Fruit fly (Drosophila melanogaster) whole organism, pupa: ENCODE data around the gene Or67a.
A peak's percentile ranks its signal among the peaks of the same experiment; 100 is the strongest.

Experiments
- CG10348 ChIP-seq: fragments of 200-800 bp; sonication (Bioruptor generic); IDR thresholded peaks from 2 replicates; pipeline ENCODE4 v1.3.6; 2022; ENCODE audit warnings: missing biosample characterization, missing genetic modification characterization
- CG12605 ChIP-seq: fragments of 200-800 bp; sonication (Bioruptor generic); IDR thresholded peaks from 2 replicates; pipeline ENCODE4 v1.3.6; 2022; ENCODE audit warnings: missing biosample characterization, missing genetic modification characterization
- CG13204 ChIP-seq: fragments of 200-800 bp; sonication (Bioruptor generic); optimal IDR thresholded peaks from 2 replicates; lab custom pipeline; 2018; ENCODE audit warnings: missing biosample characterization, mild to moderate bottlenecking, missing genetic modification characterization, moderate library complexity
- CG14655 ChIP-seq: fragments of 200-800 bp; sonication (Bioruptor generic); optimal IDR thresholded peaks from 3 replicates; lab custom pipeline; 2017; ENCODE audit warnings: mild to moderate bottlenecking, missing biosample characterization, missing genetic modification reagents, missing genetic modification characterization
- CG15710 ChIP-seq: fragments of 200-800 bp; sonication (Bioruptor generic); optimal IDR thresholded peaks from 2 replicates; lab custom pipeline; 2018; ENCODE audit warnings: missing biosample characterization, mild to moderate bottlenecking, missing genetic modification characterization, moderate library complexity
- CG17806 ChIP-seq: fragments of 200-800 bp; sonication (Bioruptor generic); optimal IDR thresholded peaks from 2 replicates; lab custom pipeline; 2018; ENCODE audit warnings: missing biosample characterization, mild to moderate bottlenecking, missing genetic modification characterization, moderate library complexity
- CG32121 ChIP-seq: fragments of 200-800 bp; sonication (Bioruptor generic); IDR thresholded peaks from 2 replicates; pipeline ENCODE4 v1.3.6; 2022; ENCODE audit warnings: missing biosample characterization, missing genetic modification characterization
- CG34367 ChIP-seq: fragments of 200-800 bp; sonication (Bioruptor generic); optimal IDR thresholded peaks from 2 replicates; lab custom pipeline; 2018; ENCODE audit warnings: missing biosample characterization, mild to moderate bottlenecking, missing genetic modification characterization
- CG4496 ChIP-seq: fragments of 200-800 bp; sonication (Bioruptor generic); IDR thresholded peaks from 3 replicates; pipeline ENCODE4 v1.3.6; 2022; ENCODE audit warnings: missing biosample characterization, missing genetic modification characterization
- CG8159 ChIP-seq: fragments of 200-800 bp; sonication (Bioruptor generic); optimal IDR thresholded peaks from 3 replicates; lab custom pipeline; 2018; ENCODE audit warnings: missing biosample characterization, mild to moderate bottlenecking, missing genetic modification characterization, moderate library complexity
- CG8301 ChIP-seq: fragments of 200-800 bp; sonication (Bioruptor generic); optimal IDR thresholded peaks from 2 replicates; lab custom pipeline; 2018; ENCODE audit warnings: missing biosample characterization, mild to moderate bottlenecking, missing genetic modification characterization
- CG9948 ChIP-seq: fragments of 200-800 bp; sonication (Bioruptor generic); optimal IDR thresholded peaks from 2 replicates; lab custom pipeline; 2018; ENCODE audit warnings: missing biosample characterization, mild to moderate bottlenecking, missing genetic modification characterization, moderate library complexity
- D1 ChIP-seq: fragments of 200-800 bp; sonication (Bioruptor generic); optimal IDR thresholded peaks from 2 replicates; lab custom pipeline; 2018; ENCODE audit warnings: missing biosample characterization, mild to moderate bottlenecking, missing genetic modification characterization, moderate library complexity
- EcR ChIP-seq: fragments of 200-800 bp; sonication (Bioruptor generic); optimal IDR thresholded peaks from 3 replicates; lab custom pipeline; 2019; ENCODE audit warnings: missing biosample characterization, missing genetic modification characterization, mild to moderate bottlenecking, moderate library complexity, missing genetic modification reagents
- Ets98B ChIP-seq: fragments of 200-800 bp; sonication (Bioruptor generic); IDR thresholded peaks from 2 replicates; pipeline ENCODE4 v1.3.6; 2022; ENCODE audit warnings: missing biosample characterization, missing genetic modification characterization
- Pif1A ChIP-seq: fragments of 200-800 bp; sonication (Bioruptor generic); optimal IDR thresholded peaks from 3 replicates; lab custom pipeline; 2016; ENCODE audit warnings: missing biosample characterization, missing genetic modification characterization
- Pif1B ChIP-seq: fragments of 200-800 bp; sonication (Bioruptor generic); optimal IDR thresholded peaks from 3 replicates; lab custom pipeline; 2016; ENCODE audit warnings: missing biosample characterization, missing genetic modification characterization
- Snoo ChIP-seq: fragments of 200-800 bp; sonication (Bioruptor generic); optimal IDR thresholded peaks from 3 replicates; lab custom pipeline; 2017; ENCODE audit warnings: missing biosample characterization, mild to moderate bottlenecking, missing genetic modification characterization, inconsistent platforms
- fd96Ca ChIP-seq: fragments of 200-800 bp; sonication (Bioruptor generic); IDR thresholded peaks from 3 replicates; pipeline ENCODE4 v1.3.6; 2022; ENCODE audit warnings: missing biosample characterization, missing genetic modification characterization
- gl ChIP-seq: fragments of 200-800 bp; sonication (Bioruptor generic); optimal IDR thresholded peaks from 2 replicates; lab custom pipeline; 2018; ENCODE audit warnings: missing biosample characterization, mild to moderate bottlenecking, missing genetic modification characterization
- rn ChIP-seq: fragments of 200-800 bp; sonication (Bioruptor generic); IDR thresholded peaks from 2 replicates; pipeline ENCODE4 v1.3.6; 2022; ENCODE audit warnings: missing biosample characterization, missing genetic modification characterization

Or67a gene

DNA sequence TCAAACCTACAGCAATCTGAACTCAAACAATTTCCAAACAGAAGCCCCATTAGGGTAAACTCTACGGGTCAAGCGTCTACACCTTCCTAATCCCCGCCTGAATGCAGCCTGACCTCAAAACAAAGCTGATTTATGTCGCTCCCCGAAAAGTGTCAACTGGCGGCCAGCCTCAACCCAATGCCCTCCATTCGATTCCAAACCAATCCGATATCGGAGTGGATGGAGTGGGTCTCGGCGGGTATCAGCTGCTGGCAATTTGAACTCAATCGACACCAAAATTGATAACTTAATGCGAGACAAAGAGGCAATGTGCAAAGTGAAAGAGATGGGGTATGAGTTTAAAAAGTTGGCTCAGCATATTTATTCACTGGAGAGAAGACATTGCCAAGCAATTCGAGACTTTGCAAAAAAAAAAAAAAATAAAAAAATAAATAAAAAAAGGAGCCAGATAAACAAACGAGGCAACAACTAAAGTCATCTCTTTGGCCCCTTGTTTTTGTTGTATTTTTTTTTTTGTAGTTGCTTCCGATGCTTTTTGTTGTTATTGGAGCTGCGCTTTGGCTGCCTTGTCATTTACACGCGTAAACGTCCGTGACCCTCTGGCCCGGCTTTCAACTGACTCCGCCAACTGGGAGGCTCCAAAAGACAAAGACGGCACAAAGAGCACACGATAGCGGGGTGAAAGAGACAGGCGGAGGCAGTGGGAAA lies 22.2 kb downstream of the Or67a start:
- no peak for TF ChIP-seq D1 (tag; lab: Kevin White, UChicago)
- peak; percentile 72 for TF ChIP-seq Pif1A (GFP tag; lab: Kevin White, UChicago)
- no peak; the same call in 1 of the 2 replicates for TF ChIP-seq Ets98B (GFP tag; lab: Robert Waterston, UW)
- TF ChIP-seq Pif1B (GFP tag; lab: Kevin White, UChicago), result peak; percentile 77
- TF ChIP-seq Snoo (tag; lab: Kevin White, UChicago), result peak; percentile 52
- no peak for TF ChIP-seq rn (GFP tag; lab: Robert Waterston, UW)
- TF ChIP-seq fd96Ca (GFP tag; lab: Robert Waterston, UW), result no peak
- peak; percentile 71 for TF ChIP-seq CG13204
- TF ChIP-seq CG4496 (GFP tag; lab: Robert Waterston, UW), result peak; percentile 57; the same call in 2 of the 3 replicates
- no peak for TF ChIP-seq CG32121
- TF ChIP-seq CG12605 (GFP tag; lab: Robert Waterston, UW), result peak; percentile 43; the same call in 1 of the 2 replicates
- TF ChIP-seq gl (tag; lab: Kevin White, UChicago), result peak; percentile 57
- TF ChIP-seq CG17806 (tag; lab: Kevin White, UChicago), result peak; percentile 49
- peak; percentile 49 for TF ChIP-seq CG15710 (tag; lab: Kevin White, UChicago)
- peak; percentile 36 for TF ChIP-seq CG9948 (tag; lab: Kevin White, UChicago)
- TF ChIP-seq CG34367 (tag; lab: Kevin White, UChicago), result peak; percentile 47
- TF ChIP-seq EcR (GFP tag; lab: Kevin White, UChicago), result peak; percentile 93
- TF ChIP-seq CG8301 (tag; lab: Kevin White, UChicago), result no peak
- TF ChIP-seq CG8159 (tag; lab: Kevin White, UChicago), result peak; percentile 60

DNA sequence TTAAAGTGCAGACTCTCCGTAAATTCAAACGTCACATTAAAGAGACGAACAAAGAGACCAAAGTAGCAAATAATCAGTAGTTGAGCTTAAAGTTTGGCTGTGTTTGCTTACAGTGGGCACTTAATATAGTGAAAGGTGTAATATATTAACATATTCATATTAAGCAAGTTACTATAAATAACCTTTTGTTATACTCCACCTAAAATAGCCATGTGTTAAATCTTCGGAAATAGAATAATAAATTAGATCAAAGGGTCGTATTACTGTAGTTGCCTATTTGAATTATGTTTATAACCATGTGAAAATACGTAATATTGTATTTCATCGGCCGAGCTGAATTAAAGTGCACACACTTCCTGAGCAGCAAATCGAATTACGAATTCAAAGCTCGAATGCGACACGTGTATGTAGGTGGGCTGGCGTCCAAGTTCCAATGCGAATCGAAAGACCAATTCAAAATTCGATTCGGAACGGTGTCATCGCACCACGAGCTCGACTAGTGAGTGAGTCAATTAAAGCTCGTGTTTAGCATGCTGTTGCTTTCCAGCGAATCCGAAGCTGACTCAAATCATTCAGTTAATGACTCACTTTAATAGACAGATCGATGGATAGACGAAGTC lies 23.4 kb downstream of the Or67a start:
- TF ChIP-seq CG4496 (GFP tag; lab: Robert Waterston, UW), result peak; percentile 14; the same call in 1 of the 3 replicates
- TF ChIP-seq CG32121, result no peak

DNA sequence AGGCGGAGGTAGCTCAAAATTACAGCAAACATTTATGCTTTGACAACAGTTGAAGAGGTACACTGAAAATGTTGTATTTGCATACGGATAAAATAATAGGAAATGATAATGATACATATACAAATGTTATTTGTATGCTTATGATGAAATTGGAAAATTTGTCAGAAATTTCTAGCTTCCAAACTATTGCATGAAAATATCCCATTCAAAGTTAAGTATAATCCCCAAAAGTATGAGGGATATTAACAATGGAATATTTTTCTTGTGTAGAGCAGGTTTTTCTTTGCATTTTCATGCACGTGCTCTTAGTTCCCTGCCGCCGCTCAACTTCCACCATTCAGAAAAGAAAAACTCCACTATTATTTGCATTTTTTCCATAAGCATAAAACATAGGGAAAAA lies 26.1 kb downstream of the Or67a start:
- TF ChIP-seq EcR (GFP tag; lab: Kevin White, UChicago) (no peak), CG34367 (tag; lab: Kevin White, UChicago) (no peak), gl (tag; lab: Kevin White, UChicago) (no peak), rn (GFP tag; lab: Robert Waterston, UW) (no peak)

DNA sequence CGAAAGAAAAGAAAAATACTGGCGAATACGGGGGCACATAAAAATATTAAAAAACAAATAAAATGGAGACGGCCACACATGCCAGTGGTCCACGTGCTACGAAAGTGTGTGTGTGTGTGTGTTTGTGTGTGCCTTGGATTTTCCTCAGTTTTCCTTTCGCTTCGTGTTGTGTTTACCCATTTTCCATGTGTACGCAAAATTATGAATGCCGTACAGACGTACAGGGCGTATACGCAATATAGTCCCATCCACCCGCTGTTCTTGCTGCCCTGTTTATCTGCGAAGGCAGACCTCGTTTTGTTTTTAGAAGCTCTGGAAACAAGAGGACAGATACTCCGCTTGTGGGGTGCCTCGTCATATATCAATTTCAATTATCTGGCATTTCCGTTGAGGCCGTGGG lies 27.8 kb downstream of the Or67a start:
- TF ChIP-seq EcR (GFP tag; lab: Kevin White, UChicago), result no peak

DNA sequence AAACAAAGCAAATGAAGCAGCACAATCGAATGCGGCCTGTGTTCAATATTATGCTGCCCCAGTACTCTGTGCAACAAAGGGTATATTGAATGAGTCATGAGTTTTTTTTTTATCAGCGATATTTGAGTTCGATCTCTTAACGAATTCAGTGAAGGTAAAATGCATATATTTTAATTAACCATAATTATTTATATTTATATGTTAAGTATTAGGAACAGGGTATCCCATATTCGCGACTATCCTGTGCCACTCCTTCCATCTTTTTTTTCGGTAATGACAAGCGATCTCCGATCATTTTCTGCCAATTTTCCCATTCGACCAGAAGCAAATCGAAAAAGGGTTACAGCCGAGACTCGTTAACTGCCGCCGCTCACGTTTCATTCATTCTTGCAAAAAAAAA lies 30.2 kb downstream of the Or67a start:
- TF ChIP-seq gl (tag; lab: Kevin White, UChicago) (no peak), CG13204 (no peak), CG17806 (tag; lab: Kevin White, UChicago) (no peak), Pif1A (GFP tag; lab: Kevin White, UChicago) (no peak), CG10348 (no peak), CG12605 (GFP tag; lab: Robert Waterston, UW) (no peak), Ets98B (GFP tag; lab: Robert Waterston, UW) (no peak), D1 (tag; lab: Kevin White, UChicago) (no peak), rn (GFP tag; lab: Robert Waterston, UW) (no peak), CG4496 (GFP tag; lab: Robert Waterston, UW) (0 out of 3 replicates have a peak, but pooled peaks have one; percentile 32), CG8301 (tag; lab: Kevin White, UChicago) (no peak), CG8159 (tag; lab: Kevin White, UChicago) (no peak), EcR (GFP tag; lab: Kevin White, UChicago) (no peak), CG15710 (tag; lab: Kevin White, UChicago) (no peak), fd96Ca (GFP tag; lab: Robert Waterston, UW) (0 out of 3 replicates have a peak, but pooled peaks have one; percentile 5), CG32121 (peak; percentile 55; the same call in 1 of the 2 replicates), Snoo (tag; lab: Kevin White, UChicago) (no peak)

DNA sequence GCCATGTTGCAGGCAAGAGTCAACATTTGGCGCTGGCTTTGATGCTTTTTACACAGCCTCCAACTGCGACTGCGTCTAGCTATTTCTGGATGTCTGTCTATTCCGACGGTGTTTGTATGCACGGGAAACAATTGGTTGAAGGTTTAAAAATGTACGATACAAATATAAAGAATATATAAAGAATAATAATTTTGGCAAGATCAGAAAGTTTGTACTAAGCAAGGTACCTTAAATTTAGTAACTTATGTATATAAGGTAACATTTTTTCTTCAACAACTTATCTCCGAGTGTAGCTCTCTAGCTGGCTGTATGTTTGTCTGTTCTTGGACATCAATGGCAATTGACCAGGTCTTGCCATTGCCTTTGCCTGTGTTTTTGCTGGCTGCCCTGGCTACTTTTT lies 38.0 kb downstream of the Or67a start:
- peak; percentile 87 for TF ChIP-seq CG4496 (GFP tag; lab: Robert Waterston, UW)
- no peak for TF ChIP-seq EcR (GFP tag; lab: Kevin White, UChicago)
- TF ChIP-seq CG12605 (GFP tag; lab: Robert Waterston, UW), result 0 out of 2 replicates have a peak, but pooled peaks have one; percentile 25
- TF ChIP-seq CG14655 (GFP tag; lab: Kevin White, UChicago), result peak; percentile 89
- TF ChIP-seq gl (tag; lab: Kevin White, UChicago), result no peak
- TF ChIP-seq Ets98B (GFP tag; lab: Robert Waterston, UW), result peak; percentile 88
- TF ChIP-seq Snoo (tag; lab: Kevin White, UChicago), result no peak
- TF ChIP-seq CG15710 (tag; lab: Kevin White, UChicago), result peak; percentile 29
- TF ChIP-seq CG13204, result no peak
- TF ChIP-seq CG34367 (tag; lab: Kevin White, UChicago), result no peak
- TF ChIP-seq CG8301 (tag; lab: Kevin White, UChicago), result peak; percentile 89
- TF ChIP-seq CG17806 (tag; lab: Kevin White, UChicago), result peak; percentile 51
- TF ChIP-seq Pif1A (GFP tag; lab: Kevin White, UChicago), result peak; percentile 56
- TF ChIP-seq fd96Ca (GFP tag; lab: Robert Waterston, UW), result peak; percentile 71; the same call in 2 of the 3 replicates
- TF ChIP-seq CG32121, result peak; percentile 88
- TF ChIP-seq rn (GFP tag; lab: Robert Waterston, UW), result peak; percentile 43
- peak; percentile 70 for TF ChIP-seq CG9948 (tag; lab: Kevin White, UChicago)
- peak; percentile 31 for TF ChIP-seq CG8159 (tag; lab: Kevin White, UChicago)
- peak; percentile 20; the same call in 1 of the 2 replicates for TF ChIP-seq CG10348
- TF ChIP-seq Pif1B (GFP tag; lab: Kevin White, UChicago), result peak; percentile 66
- TF ChIP-seq D1 (tag; lab: Kevin White, UChicago), result peak; percentile 12
- TF ChIP-seq, all 21 proteins: peak for 16
